Worm (Caenorhabditis elegans): Measurements from ENCODE around the gene K09A9.6.

- TF ChIP-seq ztf-11 (tag; optimal IDR thresholded peaks at IDR 0.05), result no peak
- no peak for TF ChIP-seq elt-2 (tag; optimal IDR thresholded peaks at IDR 0.05)
- no peak for TF ChIP-seq elt-3 (tag; optimal IDR thresholded peaks at IDR 0.05)
- no peak for TF ChIP-seq ceh-16 (tag; optimal IDR thresholded peaks at IDR 0.05)
- TF ChIP-seq nhr-11 (tag; optimal IDR thresholded peaks at IDR 0.05), result no peak
- TF ChIP-seq nhr-12 (tag; optimal IDR thresholded peaks at IDR 0.05), result no peak
Observed at ce11 chrX:15627814-15628213, 50.8 kb downstream of the K09A9.6 start.

Measured in whole organism, L3 larva.